Fruit fly (Drosophila melanogaster) whole organism, embryonic: ENCODE results near the gene Arc42.
A peak's percentile ranks its signal among the peaks of the same experiment; 100 is the strongest.

Experiments
- Ada2b ChIP-seq: fragments of 200-800 bp; sonication (Bioruptor generic); IDR thresholded peaks from 2 replicates; pipeline ENCODE4 v1.3.6; 2022; ENCODE audit warnings: missing biosample characterization, missing genetic modification characterization
- Aef1 ChIP-seq: fragments of 200-800 bp; sonication (Bioruptor generic); IDR thresholded peaks from 3 replicates; pipeline ENCODE4 v1.3.6; 2022; ENCODE audit warnings: missing biosample characterization, missing genetic modification characterization
- Blimp-1 ChIP-seq: fragments of 200-800 bp; sonication (Bioruptor generic); optimal IDR thresholded peaks from 3 replicates; lab custom pipeline; 2018; ENCODE audit warnings: missing biosample characterization, missing genetic modification characterization, mild to moderate bottlenecking, moderate library complexity, missing genetic modification reagents
- CG10209 ChIP-seq: fragments of 200-800 bp; sonication (Bioruptor generic); optimal IDR thresholded peaks from 3 replicates; lab custom pipeline; 2017; ENCODE audit warnings: missing biosample characterization, mild to moderate bottlenecking, missing genetic modification characterization, missing genetic modification reagents
- CG11247 ChIP-seq: fragments of 200-800 bp; sonication (Bioruptor generic); IDR thresholded peaks from 2 replicates; pipeline ENCODE4 v1.3.6; 2022; ENCODE audit warnings: missing biosample characterization, missing genetic modification characterization
- CG11504 ChIP-seq: fragments of 200-800 bp; sonication (Bioruptor generic); optimal IDR thresholded peaks from 3 replicates; lab custom pipeline; 2019; ENCODE audit warnings: missing biosample characterization, mild to moderate bottlenecking, missing genetic modification characterization, moderate library complexity
- CG11695 ChIP-seq: fragments of 200-800 bp; sonication (Bioruptor generic); IDR thresholded peaks from 3 replicates; pipeline ENCODE4 v1.3.6; 2022; ENCODE audit warnings: missing biosample characterization, missing genetic modification characterization
- CG15514 ChIP-seq: fragments of 200-800 bp; sonication (Bioruptor generic); optimal IDR thresholded peaks from 3 replicates; lab custom pipeline; 2017; ENCODE audit warnings: missing biosample characterization, missing genetic modification characterization, mild to moderate bottlenecking, moderate library complexity, missing genetic modification reagents
- CG1602 ChIP-seq: fragments of 200-800 bp; sonication (Bioruptor generic); optimal IDR thresholded peaks from 3 replicates; lab custom pipeline; 2016; ENCODE audit warnings: missing biosample characterization, missing genetic modification characterization
- CG1647 ChIP-seq: fragments of 200-800 bp; sonication (Bioruptor generic); optimal IDR thresholded peaks from 3 replicates; lab custom pipeline; 2016; ENCODE audit warnings: missing biosample characterization, missing genetic modification characterization
- CG16815 ChIP-seq: fragments of 200-800 bp; sonication (Bioruptor generic); optimal IDR thresholded peaks from 3 replicates; lab custom pipeline; 2017; ENCODE audit warnings: missing biosample characterization, mild to moderate bottlenecking, missing genetic modification characterization
- CG17328 ChIP-seq: fragments of 200-800 bp; sonication (Bioruptor generic); IDR thresholded peaks from 2 replicates; pipeline ENCODE4 v1.3.6; 2022; ENCODE audit warnings: missing biosample characterization, missing genetic modification characterization
- CG17385 ChIP-seq: fragments of 200-800 bp; sonication (Bioruptor generic); optimal IDR thresholded peaks from 3 replicates; lab custom pipeline; 2018; ENCODE audit warnings: missing biosample characterization, mild to moderate bottlenecking, missing genetic modification characterization
- CG1832 ChIP-seq: fragments of 200-800 bp; sonication (Bioruptor generic); optimal IDR thresholded peaks from 2 replicates; lab custom pipeline; 2017; ENCODE audit warnings: missing biosample characterization, mild to moderate bottlenecking, missing genetic modification characterization, inconsistent platforms
- CG3163 ChIP-seq: fragments of 200-800 bp; sonication (Bioruptor generic); optimal IDR thresholded peaks from 3 replicates; lab custom pipeline; 2016; ENCODE audit warnings: missing biosample characterization, missing genetic modification characterization
- CG32772 ChIP-seq: fragments of 200-800 bp; sonication (Bioruptor generic); IDR thresholded peaks from 2 replicates; pipeline ENCODE4 v1.3.6; 2022; ENCODE audit warnings: missing biosample characterization, missing genetic modification characterization
- CG34422 ChIP-seq: fragments of 200-800 bp; sonication (Bioruptor generic); IDR thresholded peaks from 3 replicates; pipeline ENCODE4 v1.3.6; 2022; ENCODE audit warnings: missing biosample characterization, missing genetic modification characterization
- CG4328 ChIP-seq: fragments of 200-800 bp; sonication (Bioruptor generic); optimal IDR thresholded peaks from 3 replicates; lab custom pipeline; 2017; ENCODE audit warnings: missing biosample characterization, missing genetic modification reagents, missing genetic modification characterization
- CG4854 ChIP-seq: fragments of 200-800 bp; sonication (Bioruptor generic); optimal IDR thresholded peaks from 2 replicates; lab custom pipeline; 2016; ENCODE audit warnings: missing biosample characterization, missing genetic modification characterization, inconsistent platforms
- CG5245 ChIP-seq: fragments of 200-800 bp; sonication (Bioruptor generic); optimal IDR thresholded peaks from 3 replicates; lab custom pipeline; 2016; ENCODE audit warnings: missing biosample characterization, missing genetic modification characterization
- CG6813 ChIP-seq: fragments of 200-800 bp; sonication (Bioruptor generic); optimal IDR thresholded peaks from 2 replicates; lab custom pipeline; 2017; ENCODE audit warnings: missing biosample characterization, missing genetic modification characterization, mild to moderate bottlenecking, moderate library complexity, missing genetic modification reagents
- CG7839 ChIP-seq: fragments of 200-800 bp; sonication (Bioruptor generic); optimal IDR thresholded peaks from 3 replicates; lab custom pipeline; 2018; ENCODE audit warnings: missing biosample characterization, mild to moderate bottlenecking, missing genetic modification characterization, moderate library complexity
- CG8359 ChIP-seq: fragments of 200-800 bp; sonication (Bioruptor generic); optimal IDR thresholded peaks from 2 replicates; lab custom pipeline; 2017; ENCODE audit warnings: missing biosample characterization, mild to moderate bottlenecking, missing genetic modification characterization, borderline replicate concordance
- CG8388 ChIP-seq: fragments of 200-800 bp; sonication (Bioruptor generic); optimal IDR thresholded peaks from 2 replicates; lab custom pipeline; 2019; ENCODE audit warnings: missing biosample characterization, mild to moderate bottlenecking, missing genetic modification characterization, moderate library complexity
- Deaf1 ChIP-seq: fragments of 200-800 bp; optimal IDR thresholded peaks from 3 replicates; lab custom pipeline; 2019; ENCODE audit warnings: missing biosample characterization, mild to moderate bottlenecking, missing genetic modification characterization, moderate library complexity
- Dref ChIP-seq: fragments of 200-800 bp; sonication (Bioruptor generic); IDR thresholded peaks from 2 replicates; pipeline ENCODE4 v1.3.6; 2022; ENCODE audit warnings: missing biosample characterization, missing genetic modification characterization
- H15 ChIP-seq: fragments of 200-800 bp; sonication (Bioruptor generic); IDR thresholded peaks from 3 replicates; pipeline ENCODE4 v1.3.6; 2022; ENCODE audit warnings: missing biosample characterization, missing genetic modification characterization
- HLH3B ChIP-seq: fragments of 200-800 bp; sonication (Bioruptor generic); IDR thresholded peaks from 2 replicates; pipeline ENCODE4 v1.3.6; 2022; ENCODE audit warnings: missing biosample characterization, missing genetic modification characterization
- HLH4C ChIP-seq: fragments of 200-800 bp; sonication (Bioruptor generic); IDR thresholded peaks from 3 replicates; pipeline ENCODE4 v1.3.6; 2022; ENCODE audit warnings: missing biosample characterization, missing genetic modification characterization; ENCODE audit not compliant: partially characterized antibody
- HLH54F ChIP-seq: fragments of 200-800 bp; sonication (Bioruptor generic); optimal IDR thresholded peaks from 3 replicates; lab custom pipeline; 2016; ENCODE audit warnings: missing biosample characterization, missing genetic modification characterization
- Mad ChIP-seq: fragments of 200-800 bp; sonication (Bioruptor generic); optimal IDR thresholded peaks from 2 replicates; lab custom pipeline; 2016; ENCODE audit warnings: missing biosample characterization, missing genetic modification characterization
- Myb ChIP-seq: fragments of 200-800 bp; sonication (Bioruptor generic); optimal IDR thresholded peaks from 2 replicates; lab custom pipeline; 2016; ENCODE audit warnings: missing biosample characterization, missing genetic modification characterization
- Neu2 ChIP-seq: fragments of 200-800 bp; sonication (Bioruptor generic); optimal IDR thresholded peaks from 3 replicates; lab custom pipeline; 2016; ENCODE audit warnings: missing biosample characterization, missing genetic modification characterization, borderline replicate concordance
- Trl ChIP-seq, 3 experiments: fragments of >200 bp in 2 of 3; fragments of 200-800 bp in 1 of 3; sonication (Bioruptor generic) in 1 of 3; optimal IDR thresholded peaks; 2 replicates in 1 of 3; 3 replicates in 2 of 3; lab custom pipeline; 2016 to 2017; ENCODE audit warnings: missing biosample characterization in 1 of 3, missing genetic modification characterization in 1 of 3
- aop ChIP-seq: fragments of 200-800 bp; sonication (Bioruptor generic); IDR thresholded peaks from 2 replicates; pipeline ENCODE4 v1.3.6; 2022; ENCODE audit warnings: missing biosample characterization, missing genetic modification characterization
- ara ChIP-seq: fragments of 200-800 bp; sonication (Bioruptor generic); IDR thresholded peaks from 2 replicates; pipeline ENCODE4 v1.3.6; 2022; ENCODE audit warnings: missing biosample characterization, missing genetic modification characterization
- bowl ChIP-seq: fragments of 200-800 bp; sonication (Bioruptor generic); IDR thresholded peaks from 2 replicates; pipeline ENCODE4 v1.3.6; 2022; ENCODE audit warnings: missing biosample characterization, missing genetic modification characterization
- cg ChIP-seq: fragments of 200-800 bp; sonication (Bioruptor generic); optimal IDR thresholded peaks from 3 replicates; lab custom pipeline; 2019; ENCODE audit warnings: missing biosample characterization, mild to moderate bottlenecking, missing genetic modification characterization, moderate library complexity
- crol ChIP-seq: fragments of 200-800 bp; sonication (Bioruptor generic); IDR thresholded peaks from 2 replicates; pipeline ENCODE4 v1.3.6; 2022; ENCODE audit warnings: missing biosample characterization, missing genetic modification characterization
- cwo ChIP-seq: fragments of 200-800 bp; sonication (Bioruptor generic); optimal IDR thresholded peaks from 3 replicates; lab custom pipeline; 2017; ENCODE audit warnings: missing biosample characterization, missing genetic modification characterization, mild to moderate bottlenecking, moderate library complexity, missing genetic modification reagents
- her ChIP-seq: fragments of 200-800 bp; sonication (Bioruptor generic); optimal IDR thresholded peaks from 2 replicates; lab custom pipeline; 2016; ENCODE audit warnings: missing biosample characterization, missing genetic modification characterization
- jing ChIP-seq: fragments of 200-800 bp; sonication (Bioruptor generic); optimal IDR thresholded peaks from 2 replicates; lab custom pipeline; 2018; ENCODE audit warnings: missing biosample characterization, mild to moderate bottlenecking, missing genetic modification characterization
- lilli ChIP-seq: fragments of 200-800 bp; sonication (Bioruptor generic); optimal IDR thresholded peaks from 3 replicates; lab custom pipeline; 2016; ENCODE audit warnings: missing biosample characterization, missing genetic modification characterization
- mam ChIP-seq: fragments of 200-800 bp; sonication (Bioruptor generic); optimal IDR thresholded peaks from 3 replicates; lab custom pipeline; 2016; ENCODE audit warnings: missing biosample characterization, missing genetic modification characterization
- seq ChIP-seq: fragments of 200-800 bp; sonication (Bioruptor generic); IDR thresholded peaks from 2 replicates; pipeline ENCODE4 v1.3.6; 2022; ENCODE audit warnings: missing biosample characterization, missing genetic modification characterization
- so ChIP-seq: fragments of 200-800 bp; sonication (Bioruptor generic); IDR thresholded peaks from 3 replicates; pipeline ENCODE4 v1.3.6; 2022; ENCODE audit warnings: missing biosample characterization, missing genetic modification characterization
- tgo ChIP-seq: fragments of 200-800 bp; sonication (Bioruptor generic); IDR thresholded peaks from 3 replicates; pipeline ENCODE4 v1.3.6; 2022; ENCODE audit warnings: missing biosample characterization, missing genetic modification characterization
- usp ChIP-seq: fragments of >200 bp; optimal IDR thresholded peaks from 2 replicates; lab custom pipeline; 2017; ENCODE audit warnings: missing biosample characterization, missing genetic modification characterization
- vfl ChIP-seq: fragments of 200-800 bp; sonication (Bioruptor generic); optimal IDR thresholded peaks from 2 replicates; lab custom pipeline; 2016; ENCODE audit warnings: missing biosample characterization, missing genetic modification characterization
- wor ChIP-seq: fragments of 200-800 bp; sonication (Bioruptor generic); IDR thresholded peaks from 2 replicates; pipeline ENCODE4 v1.3.6; 2022; ENCODE audit warnings: missing biosample characterization, missing genetic modification characterization

Arc42 gene

DNA sequence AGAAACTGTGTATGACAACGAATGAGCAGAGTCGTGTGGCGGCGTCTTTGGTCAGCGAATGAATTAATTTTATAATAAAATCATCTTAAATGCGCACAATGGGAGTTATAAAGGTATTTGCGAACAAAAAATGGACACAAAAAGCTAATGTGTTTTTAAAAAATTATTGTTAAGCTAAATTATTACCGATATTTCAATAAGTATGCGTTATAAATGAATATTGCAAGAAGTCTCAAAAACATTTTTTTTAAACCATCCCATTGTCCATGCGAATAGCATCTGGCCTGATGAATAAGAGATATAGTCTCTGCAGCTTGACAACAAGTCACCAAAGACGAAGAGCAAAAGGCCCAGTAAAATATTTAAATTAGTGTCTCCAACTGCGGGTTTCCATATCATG lies 46.6 kb upstream of the Arc42 start (continued):
- TF ChIP-seq CG16815 (GFP tag; lab: Kevin White, UChicago), result no peak
- peak; percentile 71 for TF ChIP-seq tgo (GFP tag; lab: Robert Waterston, UW)
- no peak for TF ChIP-seq HLH4C (GFP tag; lab: Robert Waterston, UW)
- peak; percentile 42 for TF ChIP-seq mam
- peak; percentile 49; the same call in 1 of the 2 replicates for TF ChIP-seq CG11247 (GFP tag; lab: Robert Waterston, UW)
- peak; percentile 6 for TF ChIP-seq CG3163 (GFP tag; lab: Kevin White, UChicago)
- peak; percentile 1 for TF ChIP-seq CG4854 (GFP tag; lab: Kevin White, UChicago)
- peak; percentile 18 for TF ChIP-seq CG6813
- TF ChIP-seq vfl (GFP tag; lab: Kevin White, UChicago), result peak; percentile 4
- peak; percentile 1 for TF ChIP-seq CG5245 (GFP tag; lab: Kevin White, UChicago)
- peak; percentile 38 for TF ChIP-seq Deaf1 (tag; lab: Kevin White, UChicago)
- TF ChIP-seq CG17385 (GFP tag; lab: Kevin White, UChicago), result peak; percentile 55
- TF ChIP-seq cg (GFP tag; lab: Kevin White, UChicago), result no peak
- no peak for TF ChIP-seq Trl (optimal IDR thresholded peaks at IDR 0.05; lab: Kevin White, UChicago)
- TF ChIP-seq Trl (GFP tag; optimal IDR thresholded peaks at IDR 0.05; lab: Kevin White, UChicago), result peak; percentile 36
- peak; percentile 75 for TF ChIP-seq HLH3B (GFP tag; lab: Robert Waterston, UW)
- TF ChIP-seq her (GFP tag; lab: Kevin White, UChicago), result peak; percentile 54
- peak; percentile 8 for TF ChIP-seq HLH54F (GFP tag; lab: Kevin White, UChicago)
- peak; percentile 40 for TF ChIP-seq Myb (GFP tag; lab: Kevin White, UChicago)
- TF ChIP-seq CG11695 (GFP tag; lab: Robert Waterston, UW), result peak; percentile 69; the same call in 1 of the 3 replicates
- no peak for TF ChIP-seq H15
- TF ChIP-seq CG1832, result no peak
- TF ChIP-seq CG34422 (GFP tag; lab: Robert Waterston, UW), result peak; percentile 62; the same call in 1 of the 3 replicates
- TF ChIP-seq ara (GFP tag; lab: Robert Waterston, UW), result peak; percentile 72
- peak; percentile 83 for TF ChIP-seq CG11504 (tag; lab: Kevin White, UChicago)
- peak; percentile 71 for TF ChIP-seq seq
- peak; percentile 36 for TF ChIP-seq CG10209 (GFP tag; lab: Kevin White, UChicago)
- peak; percentile 77 for TF ChIP-seq CG8388 (GFP tag; lab: Kevin White, UChicago)
- peak; percentile 73 for TF ChIP-seq CG7839 (tag; lab: Kevin White, UChicago)
- TF ChIP-seq Mad (GFP tag; lab: Kevin White, UChicago), result peak; percentile 19
- no peak for TF ChIP-seq jing (GFP tag; lab: Kevin White, UChicago)
- TF ChIP-seq CG4328, result no peak
- TF ChIP-seq crol, result no peak
- peak; percentile 65 for TF ChIP-seq cwo (GFP tag; lab: Kevin White, UChicago)
- peak; percentile 68 for TF ChIP-seq Ada2b (GFP tag; lab: Robert Waterston, UW)
- TF ChIP-seq Neu2 (GFP tag; lab: Kevin White, UChicago), result no peak
- peak; percentile 43 for TF ChIP-seq CG1602 (GFP tag; lab: Kevin White, UChicago)
- TF ChIP-seq Dref (GFP tag; lab: Robert Waterston, UW), result no peak
- peak; percentile 55 for TF ChIP-seq wor
- peak; percentile 39; the same call in 1 of the 2 replicates for TF ChIP-seq CG17328
- TF ChIP-seq aop, result no peak
- peak; percentile 56 for TF ChIP-seq lilli
- 0 out of 3 replicates have a peak, but pooled peaks have one; percentile 56 for TF ChIP-seq so (GFP tag; lab: Robert Waterston, UW)
- peak; percentile 58 for TF ChIP-seq Blimp-1 (GFP tag; lab: Kevin White, UChicago)
- peak; percentile 36 for TF ChIP-seq CG15514 (GFP tag; lab: Kevin White, UChicago)
- TF ChIP-seq CG1647 (GFP tag; lab: Kevin White, UChicago), result no peak
- TF ChIP-seq bowl (GFP tag; lab: Robert Waterston, UW), result peak; percentile 65; the same call in 1 of the 2 replicates
- TF ChIP-seq CG32772, result 0 out of 2 replicates have a peak, but pooled peaks have one; percentile 25
- TF ChIP-seq CG8359 (GFP tag; lab: Kevin White, UChicago), result peak; percentile 7
- no peak for TF ChIP-seq usp (GFP tag; lab: Kevin White, UChicago)
- TF ChIP-seq Aef1, result peak; percentile 41; the same call in 1 of the 3 replicates
